Fruit fly (Drosophila melanogaster): ENCODE results near the gene CG18404.

DNA sequence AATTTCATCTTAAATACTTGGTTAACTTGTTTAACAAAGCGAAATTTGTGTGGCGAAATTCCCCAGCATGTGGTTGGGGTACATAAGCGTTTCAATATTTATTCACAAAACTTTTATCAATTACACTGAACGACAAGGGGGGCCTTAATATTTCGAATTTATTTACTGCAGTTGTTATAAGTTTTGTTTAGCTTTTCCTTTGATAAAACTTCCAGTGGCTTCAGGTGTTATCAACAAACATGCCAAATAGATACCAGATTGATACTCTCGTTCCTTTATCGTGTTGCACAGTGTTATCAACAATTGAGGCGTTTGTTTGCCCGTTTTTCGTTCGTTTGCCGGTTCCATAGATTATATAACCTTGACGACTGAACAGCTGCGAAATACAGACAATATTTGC lies 27.3 kb downstream of the CG18404 start:
- TF ChIP-seq Atf-2 (GFP tag; optimal IDR thresholded peaks at IDR 0.05), result no peak
- TF ChIP-seq HmgZ (tag; optimal IDR thresholded peaks at IDR 0.05), result no peak
- TF ChIP-seq CG14860 (GFP tag; IDR thresholded peaks at IDR 0.05; ENCODE audit: partially characterized antibody), result no peak

All from whole organism, embryonic.